Fruit fly (Drosophila melanogaster): ENCODE results near the gene tnc.

The tnc gene

DNA sequence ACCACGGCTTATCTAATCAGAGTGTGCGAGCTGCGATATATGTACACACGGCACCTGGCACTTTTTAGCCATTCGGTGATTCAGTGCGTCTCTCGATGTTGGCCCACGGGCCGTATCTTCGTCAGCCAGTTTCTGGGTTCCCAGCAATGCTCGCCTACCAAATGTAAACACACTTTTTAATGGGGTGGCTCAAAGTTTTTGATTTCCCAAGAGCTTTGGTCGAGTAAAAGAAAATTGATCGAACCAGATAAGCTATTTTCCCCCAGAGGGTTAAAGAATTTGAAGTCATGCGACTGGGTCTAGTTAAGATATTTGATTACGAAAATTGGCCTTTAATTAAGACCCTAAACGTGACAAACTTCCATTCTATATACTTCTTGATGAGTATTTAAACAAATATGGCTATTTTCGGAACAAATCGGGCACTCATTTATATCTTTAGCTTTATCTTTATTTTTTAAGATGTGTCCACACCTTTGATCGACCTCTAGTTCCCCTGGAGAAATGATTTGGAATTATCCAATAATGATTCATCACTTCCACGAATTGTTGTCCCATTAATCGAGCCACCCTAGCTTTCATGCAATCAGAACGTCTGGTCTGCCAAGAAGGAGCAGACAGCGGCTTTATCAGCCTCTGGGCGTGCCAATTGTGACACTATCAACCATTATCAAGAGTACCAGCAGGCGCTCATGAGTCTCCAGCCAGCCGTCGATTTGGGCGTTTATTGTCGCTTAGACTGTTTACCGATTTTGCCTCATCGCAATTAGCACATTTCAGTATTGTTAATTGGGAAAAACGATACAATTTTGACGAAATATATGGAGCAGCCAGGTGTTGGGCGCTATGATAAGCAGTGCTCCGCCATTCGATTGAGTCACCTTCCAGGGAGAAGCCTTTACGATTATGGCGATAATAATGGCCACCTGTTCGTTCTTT is 43.4 kb downstream of the tnc start (continued):
- TF ChIP-seq Eip75B (GFP tag; optimal IDR thresholded peaks at IDR 0.05) (no peak), Sox15 (GFP tag; optimal IDR thresholded peaks at IDR 0.05) (peak; percentile 44), achi (GFP tag; optimal IDR thresholded peaks at IDR 0.05) (no peak), CG3919 (GFP tag; optimal IDR thresholded peaks at IDR 0.05) (no peak), svp (GFP tag) (no peak), CG8119 (GFP tag; IDR thresholded peaks at IDR 0.05) (0 out of 3 replicates have a peak, but pooled peaks have one; percentile 31)

DNA sequence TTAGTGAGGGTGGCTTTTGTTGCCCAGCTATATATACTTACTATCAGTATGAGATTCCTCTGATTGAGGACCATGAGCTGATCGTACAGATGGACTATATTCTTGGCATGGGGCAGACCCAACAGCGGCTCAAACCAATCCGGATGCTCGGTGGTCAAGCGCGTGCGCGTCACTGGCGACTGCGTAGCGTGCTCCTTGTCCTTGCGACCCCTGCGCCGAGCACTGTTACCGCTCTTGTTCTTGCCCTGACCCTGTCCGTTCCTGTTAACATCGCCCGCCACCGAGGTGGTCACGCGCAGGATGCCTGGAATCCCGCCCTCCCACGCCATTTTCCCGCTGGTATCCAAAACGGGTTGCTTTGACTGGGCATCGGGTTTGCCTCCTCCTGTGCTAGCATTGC is 48.5 kb downstream of the tnc start:
- TF ChIP-seq eg (GFP tag; IDR thresholded peaks at IDR 0.05) (no peak), Blimp-1 (GFP tag; optimal IDR thresholded peaks at IDR 0.05) (no peak), CG6792 (GFP tag; optimal IDR thresholded peaks at IDR 0.05) (no peak)

- TF ChIP-seq Blimp-1 (GFP tag; optimal IDR thresholded peaks at IDR 0.05) (no peak), topi (GFP tag; optimal IDR thresholded peaks at IDR 0.05) (no peak), CG15336 (GFP tag; IDR thresholded peaks at IDR 0.05) (no peak), lz (GFP tag; optimal IDR thresholded peaks at IDR 0.05) (no peak), dsx (GFP tag; optimal IDR thresholded peaks at IDR 0.05; ENCODE audit: poor library complexity, severe bottlenecking) (no peak), CG6276 (GFP tag; optimal IDR thresholded peaks at IDR 0.05) (no peak), Gug (GFP tag; IDR thresholded peaks at IDR 0.05) (no peak), fd59A (GFP tag; optimal IDR thresholded peaks at IDR 0.05) (no peak), CG7368 (GFP tag; optimal IDR thresholded peaks at IDR 0.05) (no peak), Ets96B (tag; optimal IDR thresholded peaks at IDR 0.05) (no peak), CG8319 (GFP tag; optimal IDR thresholded peaks at IDR 0.05) (no peak), CG11294 (GFP tag; IDR thresholded peaks at IDR 0.05) (no peak), fd85E (GFP tag; optimal IDR thresholded peaks at IDR 0.05) (no peak), eg (GFP tag; IDR thresholded peaks at IDR 0.05) (no peak), svp (GFP tag) (no peak), CG6163 (GFP tag; IDR thresholded peaks at IDR 0.05) (no peak), fkh (GFP tag; optimal IDR thresholded peaks at IDR 0.05) (no peak), CG3032 (tag; optimal IDR thresholded peaks at IDR 0.05) (no peak)
Measured at dm6 chr3R:25033142-25033586, 49.0 kb downstream of the tnc start, which contains the start of gene Smg6. Gene Smg6, minus strand, starts transcription at chr3R:25033465.

dm6 chr3R:25036644-25037043 is 52.5 kb downstream of the tnc start, which contains the start of gene CG31115:
Gene CG31115, plus strand, starts transcription at chr3R:25036944.
- TF ChIP-seq dsx (GFP tag; optimal IDR thresholded peaks at IDR 0.05; ENCODE audit: poor library complexity, severe bottlenecking) (no peak), CG6276 (GFP tag; optimal IDR thresholded peaks at IDR 0.05) (no peak), OdsH (GFP tag; optimal IDR thresholded peaks at IDR 0.05) (no peak), CG6808 (GFP tag; optimal IDR thresholded peaks at IDR 0.05) (no peak), CG10669 (GFP tag; optimal IDR thresholded peaks at IDR 0.05) (no peak), cyc (GFP tag; optimal IDR thresholded peaks at IDR 0.05) (no peak), fd59A (GFP tag; optimal IDR thresholded peaks at IDR 0.05) (no peak), Hr4 (GFP tag; optimal IDR thresholded peaks at IDR 0.05) (no peak), pdm3 (GFP tag; optimal IDR thresholded peaks at IDR 0.05) (no peak), Met (GFP tag; optimal IDR thresholded peaks at IDR 0.05) (no peak), CG34406 (GFP tag; optimal IDR thresholded peaks at IDR 0.05) (no peak)

DNA sequence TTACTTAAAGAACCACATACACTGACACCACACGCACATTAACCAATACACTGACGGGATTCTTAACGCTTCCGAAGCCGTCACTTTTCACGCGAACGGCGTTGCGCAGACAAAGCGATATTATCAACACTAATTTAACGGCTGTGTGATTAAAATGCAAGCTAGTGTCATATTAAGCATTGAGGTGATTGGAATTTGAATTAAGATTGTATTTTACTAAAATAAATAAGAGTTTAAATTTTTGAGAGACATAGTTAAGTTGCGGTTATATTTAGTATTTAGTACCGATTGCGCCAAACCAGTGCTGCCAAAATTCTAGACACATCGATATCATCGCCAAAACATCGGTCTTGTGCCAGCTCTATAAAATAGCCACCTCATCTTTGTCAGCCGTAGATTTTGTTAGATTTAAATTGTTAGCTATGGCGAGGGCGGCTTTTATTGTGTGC is 54.9 kb downstream of the tnc start, which contains the start of the genes Ythdf and bai:
Ythdf (minus strand) TSS at position 222 of the 449 bp plus-strand sequence.
bai (plus strand) TSS at position 347 of the 449 bp plus-strand sequence.
- TF ChIP-seq dsx (GFP tag; optimal IDR thresholded peaks at IDR 0.05; ENCODE audit: poor library complexity, severe bottlenecking) = no peak
- TF ChIP-seq esn (GFP tag; optimal IDR thresholded peaks at IDR 0.05) = peak; percentile 58
- peak; percentile 42 for TF ChIP-seq CG31627 (GFP tag; optimal IDR thresholded peaks at IDR 0.05)
- peak; percentile 44 for TF ChIP-seq lz (GFP tag; optimal IDR thresholded peaks at IDR 0.05)
- TF ChIP-seq Eip93F (GFP tag; optimal IDR thresholded peaks at IDR 0.05) = peak; percentile 35
- TF ChIP-seq CG6808 (GFP tag; optimal IDR thresholded peaks at IDR 0.05) = no peak
- TF ChIP-seq Sox14 (GFP tag; optimal IDR thresholded peaks at IDR 0.05) = peak; percentile 74

Data from whole organism, prepupa.